Worm (Caenorhabditis elegans) whole organism, L4 larva: ENCODE results near the gene F37A4.5.

Experiments used
- D1046.2 ChIP-seq: fragments of 200-800 bp; sonication (Bioruptor generic); IDR thresholded peaks from 2 replicates; pipeline ENCODE4 v1.3.6; 2022; ENCODE audit warnings: missing genetic modification characterization, missing compliant biosample characterization
- F10B5.3 ChIP-seq: sonication (generic microtip); optimal IDR thresholded peaks from 2 replicates; lab custom pipeline; 2016; ENCODE audit warnings: mild to moderate bottlenecking, missing genetic modification characterization, missing compliant biosample characterization
- F49E8.2 ChIP-seq: sonication (generic microtip); optimal IDR thresholded peaks from 2 replicates; lab custom pipeline; 2016; ENCODE audit warnings: missing compliant biosample characterization, mild to moderate bottlenecking, missing genetic modification characterization, borderline replicate concordance
- Y105C5A.15 ChIP-seq: fragments of 200-800 bp; sonication (Bioruptor generic); IDR thresholded peaks from 2 replicates; pipeline ENCODE4 v1.3.6; 2022; ENCODE audit warnings: missing genetic modification characterization, missing compliant biosample characterization
- ZK546.5 ChIP-seq, 2 experiments: sonication (generic microtip); optimal IDR thresholded peaks; 2 replicates each; lab custom pipeline; 2017; ENCODE audit warnings: missing biosample characterization in 2 of 2, missing genetic modification characterization in 2 of 2
- aha-1 ChIP-seq: fragments of 150-350 bp; peaks from one replicate; lab custom pipeline; 2014; ENCODE audit warnings: missing biosample characterization, missing genetic modification characterization
- ceh-44 ChIP-seq: fragments of 200-800 bp; sonication (Bioruptor generic); IDR thresholded peaks from 2 replicates; pipeline ENCODE4 v1.3.6; 2022; ENCODE audit warnings: missing genetic modification reagents, missing genetic modification characterization, missing compliant biosample characterization
- ceh-82 ChIP-seq: sonication (generic microtip); optimal IDR thresholded peaks from 2 replicates; lab custom pipeline; 2017; ENCODE audit warnings: missing biosample characterization, missing genetic modification characterization
- ces-1 ChIP-seq: fragments of 150-350 bp; sonication (generic microtip); optimal IDR thresholded peaks from 4 replicates; lab custom pipeline; 2014; ENCODE audit warnings: missing biosample characterization, missing genetic modification reagents, missing genetic modification characterization
- cey-2 ChIP-seq: sonication (generic microtip); optimal IDR thresholded peaks from 3 replicates; lab custom pipeline; 2017; ENCODE audit warnings: missing genetic modification characterization, mild to moderate bottlenecking, missing compliant biosample characterization, antibody characterized with exemption, borderline replicate concordance; ENCODE audit not compliant: insufficient read depth
- ctbp-1 ChIP-seq: fragments of 200-800 bp; sonication (Bioruptor generic); IDR thresholded peaks from 2 replicates; pipeline ENCODE4 v1.3.6; 2022; ENCODE audit warnings: missing genetic modification reagents, missing genetic modification characterization, missing compliant biosample characterization
- daf-16 ChIP-seq, 3 experiments: sonication (generic microtip); optimal IDR thresholded peaks; 2 replicates each; lab custom pipeline; 2016 to 2017; ENCODE audit warnings: missing genetic modification characterization in 3 of 3, missing genetic modification reagents in 3 of 3, mild to moderate bottlenecking in 2 of 3, missing compliant biosample characterization in 2 of 3, missing biosample characterization in 1 of 3, moderate library complexity in 1 of 3
- dmd-6 ChIP-seq: fragments of 200-800 bp; sonication (Bioruptor generic); IDR thresholded peaks from 2 replicates; pipeline ENCODE4 v1.3.6; 2022; ENCODE audit warnings: missing genetic modification reagents, missing genetic modification characterization, missing compliant biosample characterization
- duxl-1 ChIP-seq: sonication (generic microtip); optimal IDR thresholded peaks from 2 replicates; lab custom pipeline; 2016; ENCODE audit warnings: mild to moderate bottlenecking, missing genetic modification characterization, moderate library complexity, missing compliant biosample characterization; ENCODE audit not compliant: poor library complexity
- dve-1 ChIP-seq: sonication (generic microtip); optimal IDR thresholded peaks from 2 replicates; lab custom pipeline; 2017; ENCODE audit warnings: antibody characterized with exemption, mild to moderate bottlenecking, missing genetic modification characterization, missing compliant biosample characterization; ENCODE audit not compliant: insufficient read depth
- egl-27 ChIP-seq: sonication (generic microtip); optimal IDR thresholded peaks from 3 replicates; lab custom pipeline; 2017; ENCODE audit warnings: missing biosample characterization, missing genetic modification reagents, missing genetic modification characterization
- egl-43 ChIP-seq: fragments of 200-800 bp; sonication (Bioruptor generic); IDR thresholded peaks from 2 replicates; pipeline ENCODE4 v1.3.6; 2022; ENCODE audit warnings: missing genetic modification reagents, missing genetic modification characterization, missing compliant biosample characterization
- fkh-10 ChIP-seq: fragments of 150-350 bp; optimal IDR thresholded peaks from 2 replicates; lab custom pipeline; 2014; ENCODE audit warnings: missing biosample characterization, missing genetic modification reagents, missing genetic modification characterization
- lsy-2 ChIP-seq, 2 experiments: fragments of 150-350 bp in 1 of 2; sonication (generic microtip) in 1 of 2; optimal IDR thresholded peaks; 2 replicates each; lab custom pipeline; 2014 to 2017; ENCODE audit warnings: missing biosample characterization in 2 of 2, missing genetic modification characterization in 2 of 2
- madf-5 ChIP-seq, 2 experiments: fragments of 200-800 bp; sonication (Bioruptor generic); IDR thresholded peaks; 2 replicates each; pipeline ENCODE4 v1.3.6; 2022; ENCODE audit warnings: missing compliant biosample characterization in 2 of 2, missing genetic modification characterization in 2 of 2
- mdt-29 ChIP-seq: fragments of 200-800 bp; sonication (Bioruptor generic); IDR thresholded peaks from 2 replicates; pipeline ENCODE4 v1.3.6; 2022; ENCODE audit warnings: missing genetic modification reagents, missing genetic modification characterization, missing compliant biosample characterization
- nhr-11 ChIP-seq: fragments of 150-350 bp; optimal IDR thresholded peaks from 2 replicates; lab custom pipeline; 2014; ENCODE audit warnings: missing biosample characterization, missing genetic modification characterization
- nhr-111 ChIP-seq: fragments of 200-800 bp; sonication (Bioruptor generic); optimal IDR thresholded peaks from 2 replicates; lab custom pipeline; 2018; ENCODE audit warnings: mild to moderate bottlenecking, missing genetic modification characterization, missing compliant biosample characterization
- nhr-25 ChIP-seq: sonication (generic microtip); optimal IDR thresholded peaks from 2 replicates; lab custom pipeline; 2017; ENCODE audit warnings: missing genetic modification characterization, mild to moderate bottlenecking, missing compliant biosample characterization, antibody characterized with exemption, moderate library complexity, borderline replicate concordance; ENCODE audit not compliant: insufficient read depth
- nhr-41 ChIP-seq: fragments of 200-800 bp; sonication (Bioruptor generic); IDR thresholded peaks from 2 replicates; pipeline ENCODE4 v1.3.6; 2022; ENCODE audit warnings: missing genetic modification reagents, missing genetic modification characterization, missing compliant biosample characterization
- nhr-42 ChIP-seq: fragments of 200-800 bp; sonication (Bioruptor generic); IDR thresholded peaks from 2 replicates; pipeline ENCODE4 v1.3.6; 2022; ENCODE audit warnings: missing genetic modification characterization, missing compliant biosample characterization
- nhr-77 ChIP-seq: fragments of 150-350 bp; optimal IDR thresholded peaks from 2 replicates; lab custom pipeline; 2014; ENCODE audit warnings: missing biosample characterization, missing genetic modification characterization
- snpc-4 ChIP-seq: fragments of 150-350 bp; optimal IDR thresholded peaks from 2 replicates; lab custom pipeline; 2014; ENCODE audit warnings: missing biosample characterization, missing genetic modification characterization
- spr-3 ChIP-seq: fragments of 200-800 bp; sonication (Bioruptor generic); optimal IDR thresholded peaks from 2 replicates; lab custom pipeline; 2018; ENCODE audit warnings: mild to moderate bottlenecking, missing genetic modification characterization, missing compliant biosample characterization
- unc-39 ChIP-seq: sonication (generic microtip); optimal IDR thresholded peaks from 2 replicates; lab custom pipeline; 2017; ENCODE audit warnings: missing biosample characterization, missing genetic modification characterization
- unc-62 ChIP-seq, 3 experiments: fragments of 150-350 bp in 1 of 3; sonication (generic microtip); optimal IDR thresholded peaks in 2 of 3; peaks in 1 of 3; 1 replicate in 1 of 3; 2 replicates in 2 of 3; lab custom pipeline; 2014 to 2017; ENCODE audit warnings: missing biosample characterization in 3 of 3, missing genetic modification characterization in 3 of 3, missing genetic modification reagents in 3 of 3, missing genotype in 1 of 3
- vab-7 ChIP-seq: fragments of 200-800 bp; sonication (Bioruptor generic); IDR thresholded peaks from 2 replicates; pipeline ENCODE4 v1.3.6; 2022; ENCODE audit warnings: missing genetic modification reagents, missing genetic modification characterization, missing compliant biosample characterization
- zfp-2 ChIP-seq: sonication (generic microtip); optimal IDR thresholded peaks from 2 replicates; lab custom pipeline; 2016; ENCODE audit warnings: mild to moderate bottlenecking, missing genetic modification characterization, missing compliant biosample characterization
- zip-11 ChIP-seq: fragments of 200-800 bp; sonication (Bioruptor generic); IDR thresholded peaks from 2 replicates; pipeline ENCODE4 v1.3.6; 2022; ENCODE audit warnings: missing genetic modification characterization, missing compliant biosample characterization

F37A4.5 gene

ce11 chrIII:6677304-6677703 lies 34.4 kb upstream of the F37A4.5 start:
- TF ChIP-seq nhr-25: no peak
- TF ChIP-seq mdt-29 (GFP tag; lab: Robert Waterston, UW): no peak
- no peak for TF ChIP-seq daf-16 (GFP tag; optimal IDR thresholded peaks at IDR 0.05; lab: Kevin White, UChicago)
- no peak for TF ChIP-seq daf-16 (tag; optimal IDR thresholded peaks at IDR 0.05; lab: Kevin White, UChicago)
- TF ChIP-seq dve-1 (tag; lab: Kevin White, UChicago): no peak
- no peak for TF ChIP-seq egl-43
- no peak for TF ChIP-seq D1046.2
- no peak for TF ChIP-seq F10B5.3
- TF ChIP-seq F49E8.2 (tag; lab: Kevin White, UChicago): no peak
- TF ChIP-seq nhr-41 (GFP tag; lab: Robert Waterston, UW): no peak
- TF ChIP-seq madf-5 (GFP tag; IDR thresholded peaks at IDR 0.05; lab: Robert Waterston, UW): no peak
- no peak for TF ChIP-seq nhr-42 (GFP tag; lab: Robert Waterston, UW)
- TF ChIP-seq snpc-4 (tag; lab: Kevin White, UChicago): no peak
- no peak for TF ChIP-seq fkh-10 (GFP tag; lab: Kevin White, UChicago)
- TF ChIP-seq unc-62 (GFP tag; optimal IDR thresholded peaks at IDR 0.05 in 1 of 2; lab: Kevin White, UChicago): no peak
- no peak for TF ChIP-seq unc-62 (tag; optimal IDR thresholded peaks at IDR 0.05; lab: Kevin White, UChicago)
- no peak for TF ChIP-seq cey-2
- TF ChIP-seq spr-3 (GFP tag; lab: Kevin White, UChicago): no peak
- no peak for TF ChIP-seq duxl-1 (tag; lab: Kevin White, UChicago)
- TF ChIP-seq ces-1 (GFP tag; lab: Kevin White, UChicago): no peak
- no peak for TF ChIP-seq vab-7 (GFP tag; lab: Robert Waterston, UW)

ce11 chrIII:6679323-6679722 lies 32.4 kb upstream of the F37A4.5 start:
- peak; percentile 58 for TF ChIP-seq aha-1 (tag; lab: Kevin White, UChicago)
- TF ChIP-seq zfp-2 (tag; lab: Kevin White, UChicago): no peak
- no peak for TF ChIP-seq nhr-111 (GFP tag; lab: Kevin White, UChicago)
- TF ChIP-seq zip-11 (GFP tag; lab: Robert Waterston, UW): no peak
- TF ChIP-seq ceh-44 (GFP tag; lab: Robert Waterston, UW): no peak
- no peak for TF ChIP-seq Y105C5A.15 (GFP tag; lab: Robert Waterston, UW)
- no peak for TF ChIP-seq egl-27 (tag; lab: Kevin White, UChicago)
- no peak for TF ChIP-seq dmd-6 (GFP tag; lab: Robert Waterston, UW)
- TF ChIP-seq lsy-2 (tag; optimal IDR thresholded peaks at IDR 0.05; lab: Kevin White, UChicago): no peak

ce11 chrIII:6680963-6681362 lies 30.7 kb upstream of the F37A4.5 start:
- TF ChIP-seq nhr-77 (tag; lab: Kevin White, UChicago) (no peak), unc-62 (GFP tag; optimal IDR thresholded peaks at IDR 0.05 in 1 of 2; lab: Kevin White, UChicago) (peak in 1 of 2 experiments; percentile 93), unc-62 (tag; optimal IDR thresholded peaks at IDR 0.05; lab: Kevin White, UChicago) (no peak)

ce11 chrIII:6681790-6682189 lies 29.9 kb upstream of the F37A4.5 start:
- TF ChIP-seq unc-62 (GFP tag; optimal IDR thresholded peaks at IDR 0.05 in 1 of 2; lab: Kevin White, UChicago) (peak in 1 of 2 experiments; percentile 11), unc-62 (tag; optimal IDR thresholded peaks at IDR 0.05; lab: Kevin White, UChicago) (no peak), ZK546.5 (tag; optimal IDR thresholded peaks at IDR 0.05; lab: Kevin White, UChicago) (no peak), egl-43 (no peak), ces-1 (GFP tag; lab: Kevin White, UChicago) (peak; percentile 32), fkh-10 (GFP tag; lab: Kevin White, UChicago) (peak; percentile 79), nhr-11 (tag; lab: Kevin White, UChicago) (no peak)
- TF ChIP-seq, all 104 proteins: peak for 3

ce11 chrIII:6690490-6690889 lies 21.2 kb upstream of the F37A4.5 start:
- no peak for TF ChIP-seq ceh-82
- TF ChIP-seq unc-39: no peak
- no peak for TF ChIP-seq egl-43
- TF ChIP-seq ctbp-1: 0 out of 2 replicates have a peak, but pooled peaks have one; percentile 18
- TF ChIP-seq, all 104 proteins: peak for 1
